Worm (Caenorhabditis elegans) whole organism, L2 larva: ENCODE data around the gene acp-2.
A peak's percentile ranks its signal among the peaks of the same experiment; 100 is the strongest.

Experiments
- C34F6.9 ChIP-seq: fragments of 150-350 bp; optimal IDR thresholded peaks from 2 replicates; lab custom pipeline; 2014; ENCODE audit warnings: missing biosample characterization, missing genetic modification characterization
- F13H6.1 ChIP-seq: sonication (generic microtip); optimal IDR thresholded peaks from 2 replicates; lab custom pipeline; 2016; ENCODE audit warnings: missing genetic modification characterization, missing compliant biosample characterization
- R02D3.7 ChIP-seq: fragments of 150-350 bp; optimal IDR thresholded peaks from 2 replicates; lab custom pipeline; 2014; ENCODE audit warnings: missing biosample characterization, missing genetic modification characterization
- aly-2 ChIP-seq: fragments of 150-350 bp; optimal IDR thresholded peaks from 2 replicates; lab custom pipeline; 2014; ENCODE audit warnings: missing biosample characterization, missing genetic modification characterization
- ama-1 ChIP-seq: fragments of 150-350 bp; optimal IDR thresholded peaks from 2 replicates; lab custom pipeline; 2018; ENCODE audit warnings: inconsistent platforms
- blmp-1 ChIP-seq: sonication (generic microtip); optimal IDR thresholded peaks from 2 replicates; lab custom pipeline; 2017; ENCODE audit warnings: missing genetic modification characterization, mild to moderate bottlenecking, missing compliant biosample characterization, antibody characterized with exemption, moderate library complexity; ENCODE audit not compliant: insufficient read depth
- crh-2 ChIP-seq: sonication (generic microtip); optimal IDR thresholded peaks from 2 replicates; lab custom pipeline; 2017; ENCODE audit warnings: missing biosample characterization, missing genetic modification characterization
- dmd-4 ChIP-seq: sonication (generic microtip); optimal IDR thresholded peaks from 2 replicates; lab custom pipeline; 2017; ENCODE audit warnings: missing biosample characterization, missing genetic modification characterization
- egl-27 ChIP-seq: sonication (generic microtip); optimal IDR thresholded peaks from 3 replicates; lab custom pipeline; 2017; ENCODE audit warnings: missing biosample characterization, missing genetic modification reagents, missing genetic modification characterization
- elt-3 ChIP-seq: sonication (generic microtip); optimal IDR thresholded peaks from 2 replicates; lab custom pipeline; 2017; ENCODE audit warnings: missing biosample characterization, missing genetic modification characterization
- fos-1 ChIP-seq: fragments of 150-350 bp; optimal IDR thresholded peaks from 2 replicates; lab custom pipeline; 2014; ENCODE audit warnings: missing biosample characterization, missing genetic modification characterization
- gmeb-1 ChIP-seq: fragments of 150-350 bp; optimal IDR thresholded peaks from 2 replicates; lab custom pipeline; 2014; ENCODE audit warnings: missing biosample characterization, missing genetic modification characterization
- lin-11 ChIP-seq: fragments of 150-350 bp; sonication (generic microtip); optimal IDR thresholded peaks from 2 replicates; lab custom pipeline; 2014; ENCODE audit warnings: missing biosample characterization, missing genetic modification characterization, inconsistent platforms, mixed read lengths
- lin-13 ChIP-seq: fragments of 150-350 bp; optimal IDR thresholded peaks from 2 replicates; lab custom pipeline; 2014; ENCODE audit warnings: missing biosample characterization, missing genetic modification reagents, missing genetic modification characterization
- lin-39 ChIP-seq: fragments of 150-350 bp; optimal IDR thresholded peaks from 2 replicates; lab custom pipeline; 2014; ENCODE audit warnings: missing biosample characterization, missing genetic modification reagents, missing genetic modification characterization
- lsy-2 ChIP-seq, 2 experiments: fragments of 150-350 bp in 1 of 2; sonication (generic microtip) in 1 of 2; optimal IDR thresholded peaks; 2 replicates each; lab custom pipeline; 2014 to 2017; ENCODE audit warnings: missing biosample characterization in 2 of 2, missing genetic modification characterization in 2 of 2
- mdl-1 ChIP-seq, 2 experiments: fragments of 150-350 bp in 1 of 2; sonication (generic microtip) in 1 of 2; optimal IDR thresholded peaks; 2 replicates each; lab custom pipeline; 2017; ENCODE audit warnings: missing biosample characterization in 2 of 2, missing genetic modification characterization in 2 of 2
- nhr-10 ChIP-seq: sonication (generic microtip); optimal IDR thresholded peaks from 2 replicates; lab custom pipeline; 2017; ENCODE audit warnings: missing biosample characterization, missing genetic modification characterization
- nhr-11 ChIP-seq: fragments of 150-350 bp; optimal IDR thresholded peaks from 2 replicates; lab custom pipeline; 2014; ENCODE audit warnings: missing biosample characterization, missing genetic modification characterization
- nhr-129 ChIP-seq: fragments of 150-350 bp; optimal IDR thresholded peaks from 2 replicates; lab custom pipeline; 2014; ENCODE audit warnings: missing biosample characterization, missing genetic modification characterization
- nhr-23 ChIP-seq: fragments of 150-350 bp; optimal IDR thresholded peaks from 2 replicates; lab custom pipeline; 2014; ENCODE audit warnings: missing biosample characterization, missing genetic modification reagents, missing genetic modification characterization
- nhr-25 ChIP-seq: fragments of 150-350 bp; sonication (generic microtip); optimal IDR thresholded peaks from 3 replicates; lab custom pipeline; 2014; ENCODE audit warnings: missing biosample characterization, missing genetic modification characterization
- nhr-6 ChIP-seq: fragments of 150-350 bp; optimal IDR thresholded peaks from 2 replicates; lab custom pipeline; 2014; ENCODE audit warnings: missing biosample characterization, missing genetic modification characterization
- nhr-77 ChIP-seq: fragments of 150-350 bp; optimal IDR thresholded peaks from 2 replicates; lab custom pipeline; 2014; ENCODE audit warnings: missing biosample characterization, missing genetic modification characterization
- peb-1 ChIP-seq: fragments of 150-350 bp; optimal IDR thresholded peaks from 2 replicates; lab custom pipeline; 2014; ENCODE audit warnings: missing biosample characterization, missing genetic modification characterization
- sem-4 ChIP-seq: fragments of 150-350 bp; optimal IDR thresholded peaks from 2 replicates; lab custom pipeline; 2014; ENCODE audit warnings: missing biosample characterization, missing genetic modification reagents, missing genetic modification characterization
- skn-1 ChIP-seq: sonication (generic microtip); optimal IDR thresholded peaks from 2 replicates; lab custom pipeline; 2017; ENCODE audit warnings: missing biosample characterization, missing genetic modification characterization
- sma-3 ChIP-seq: sonication (generic microtip); optimal IDR thresholded peaks from 2 replicates; lab custom pipeline; 2016; ENCODE audit warnings: missing genetic modification reagents, missing genetic modification characterization, missing compliant biosample characterization
- sma-9 ChIP-seq, 2 experiments: fragments of 150-350 bp in 1 of 2; sonication (generic microtip) in 1 of 2; optimal IDR thresholded peaks; 2 replicates each; lab custom pipeline; 2014 to 2016; ENCODE audit warnings: missing genetic modification characterization in 2 of 2, mild to moderate bottlenecking in 1 of 2, missing biosample characterization in 1 of 2, missing compliant biosample characterization in 1 of 2, missing genetic modification reagents in 1 of 2, moderate library complexity in 1 of 2
- snpc-4 ChIP-seq: fragments of 150-350 bp; optimal IDR thresholded peaks from 2 replicates; lab custom pipeline; 2014; ENCODE audit warnings: missing biosample characterization, missing genetic modification characterization
- unc-62 ChIP-seq: fragments of 150-350 bp; optimal IDR thresholded peaks from 2 replicates; lab custom pipeline; 2014; ENCODE audit warnings: missing biosample characterization, missing genetic modification reagents, missing genetic modification characterization
- ztf-1 ChIP-seq: fragments of 200-800 bp; sonication (Bioruptor generic); conservative IDR thresholded peaks from 2 replicates; pipeline ENCODE4 v1.3.6; 2022; ENCODE audit warnings: missing genetic modification characterization, missing compliant biosample characterization
- ztf-11 ChIP-seq: sonication (generic microtip); optimal IDR thresholded peaks from 2 replicates; lab custom pipeline; 2017; ENCODE audit warnings: missing biosample characterization, missing genetic modification characterization
- ztf-4 ChIP-seq: fragments of 150-350 bp; optimal IDR thresholded peaks from 2 replicates; lab custom pipeline; 2014; ENCODE audit warnings: missing biosample characterization, missing genetic modification characterization

Gene acp-2

DNA sequence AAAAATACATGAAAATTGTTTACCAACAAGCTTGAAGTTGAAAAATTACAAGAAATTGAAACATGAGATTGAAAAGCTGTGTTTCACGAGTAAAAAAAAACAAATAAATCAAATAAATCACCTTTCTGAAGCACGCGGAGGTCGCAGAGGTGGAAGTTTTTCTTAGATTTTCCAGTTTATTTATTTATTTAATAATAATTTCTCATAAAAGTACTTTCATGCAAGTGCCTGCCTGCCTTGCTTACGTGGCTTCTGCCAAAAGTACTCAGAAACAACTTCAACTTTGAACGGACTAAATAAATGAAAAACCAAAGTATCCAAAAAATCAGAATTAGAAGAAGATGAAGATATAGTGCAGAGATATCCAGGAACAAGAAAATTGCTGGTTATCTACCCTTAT, at the start of gene acp-2:
TSS of gene acp-2 (minus strand) at position 101 of the 400 bp plus-strand sequence.
- TF ChIP-seq sma-9 (GFP tag; optimal IDR thresholded peaks at IDR 0.05; lab: Kevin White, UChicago) (no peak), sma-9 (tag; optimal IDR thresholded peaks at IDR 0.05; lab: Kevin White, UChicago) (no peak), sma-3 (GFP tag; lab: Kevin White, UChicago) (no peak), nhr-77 (tag; lab: Kevin White, UChicago) (no peak), dmd-4 (no peak), nhr-6 (no peak), ama-1 (lab: Kevin White, UChicago) (no peak), aly-2 (tag; lab: Kevin White, UChicago) (no peak), sem-4 (tag; lab: Kevin White, UChicago) (no peak), ztf-1 (GFP tag; lab: Robert Waterston, UW) (no peak), lin-11 (tag; lab: Kevin White, UChicago) (no peak), ztf-11 (no peak), peb-1 (no peak), nhr-25 (tag; lab: Kevin White, UChicago) (no peak), unc-62 (GFP tag; lab: Kevin White, UChicago) (no peak), egl-27 (tag; lab: Kevin White, UChicago) (no peak), lin-13 (GFP tag; lab: Kevin White, UChicago) (no peak)
- TF ChIP-seq, all 48 proteins: peak for 0

DNA sequence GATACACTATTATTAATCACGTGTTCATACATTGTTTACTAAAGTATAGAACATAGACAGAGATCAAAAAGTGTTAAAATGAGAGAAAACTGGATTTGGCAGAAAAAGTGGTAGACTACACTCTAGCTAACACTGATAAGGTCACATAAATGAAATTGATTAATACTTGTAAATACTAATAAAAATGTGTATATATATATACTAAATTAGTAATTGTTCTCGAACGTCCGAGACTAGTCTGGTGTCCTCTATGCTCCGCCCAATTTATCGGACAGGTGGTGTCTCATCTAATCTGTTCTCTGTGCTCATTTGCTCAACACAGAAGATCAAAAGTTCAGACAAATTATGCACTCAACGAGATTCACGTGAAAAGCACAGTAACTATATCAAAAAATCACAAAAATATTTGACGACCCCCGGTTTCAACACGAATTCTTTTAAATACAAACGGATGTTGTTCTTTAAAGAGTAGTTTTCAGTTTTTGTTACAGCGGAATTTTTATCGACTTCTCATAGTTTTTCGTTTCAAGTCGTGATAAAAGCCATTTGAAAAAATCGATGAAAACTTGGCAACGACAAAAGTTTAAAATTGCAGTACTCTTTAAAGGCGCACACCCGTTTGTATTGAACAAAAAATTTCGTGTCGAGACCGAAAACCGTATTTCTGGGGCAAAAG, 49.3 kb upstream of the acp-2 start:
- TF ChIP-seq C34F6.9 (tag; lab: Kevin White, UChicago): peak; percentile 41
- no peak for TF ChIP-seq lin-39 (tag; lab: Kevin White, UChicago)
- TF ChIP-seq gmeb-1 (tag; lab: Kevin White, UChicago): no peak
- TF ChIP-seq sma-9 (GFP tag; optimal IDR thresholded peaks at IDR 0.05; lab: Kevin White, UChicago): peak; percentile 68
- TF ChIP-seq sma-9 (tag; optimal IDR thresholded peaks at IDR 0.05; lab: Kevin White, UChicago): no peak
- TF ChIP-seq crh-2: peak; percentile 2
- TF ChIP-seq nhr-129 (tag; lab: Kevin White, UChicago): peak; percentile 29
- no peak for TF ChIP-seq nhr-23
- TF ChIP-seq nhr-10: no peak
- peak; percentile 58 for TF ChIP-seq ztf-4 (tag; lab: Kevin White, UChicago)
- TF ChIP-seq F13H6.1 (tag; lab: Kevin White, UChicago): peak; percentile 4
- TF ChIP-seq blmp-1 (tag; lab: Kevin White, UChicago): no peak
- TF ChIP-seq nhr-77 (tag; lab: Kevin White, UChicago): no peak
- no peak for TF ChIP-seq snpc-4 (tag; lab: Kevin White, UChicago)
- peak in 1 of 2 experiments; percentile 24 for TF ChIP-seq lsy-2 (tag; optimal IDR thresholded peaks at IDR 0.05; lab: Kevin White, UChicago)
- no peak for TF ChIP-seq nhr-11 (tag; lab: Kevin White, UChicago)
- peak; percentile 5 for TF ChIP-seq fos-1 (tag; lab: Kevin White, UChicago)
- TF ChIP-seq R02D3.7 (tag; lab: Kevin White, UChicago): no peak
- TF ChIP-seq lin-11 (tag; lab: Kevin White, UChicago): no peak
- TF ChIP-seq ztf-11: no peak
- no peak for TF ChIP-seq mdl-1 (tag; optimal IDR thresholded peaks at IDR 0.05; lab: Kevin White, UChicago)
- TF ChIP-seq skn-1 (tag; lab: Kevin White, UChicago): no peak
- TF ChIP-seq elt-3 (tag; lab: Kevin White, UChicago): no peak

DNA sequence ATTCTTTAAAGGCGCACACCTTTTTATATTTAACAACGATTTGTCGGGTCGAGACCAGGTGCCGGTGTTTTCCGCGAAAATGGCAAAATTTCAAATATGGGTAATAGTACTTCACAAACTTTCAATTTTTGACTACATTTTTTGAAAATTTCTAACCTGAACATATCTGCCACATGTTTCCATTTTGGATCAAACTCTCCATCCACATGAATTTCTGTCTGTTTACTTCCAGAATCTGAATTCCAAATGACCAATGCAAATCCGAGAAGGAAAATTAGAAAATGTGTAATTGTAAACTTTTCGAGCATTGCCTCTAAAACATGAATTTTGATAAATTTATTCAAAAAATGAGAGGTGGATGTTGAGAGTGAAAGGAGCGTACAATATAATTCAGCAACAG, 48.3 kb upstream of the acp-2 start, which contains the start of gene lact-4:
TSS of gene lact-4 (minus strand) at position 313 of the 400 bp plus-strand sequence.
- no peak for TF ChIP-seq nhr-11 (tag; lab: Kevin White, UChicago)

DNA sequence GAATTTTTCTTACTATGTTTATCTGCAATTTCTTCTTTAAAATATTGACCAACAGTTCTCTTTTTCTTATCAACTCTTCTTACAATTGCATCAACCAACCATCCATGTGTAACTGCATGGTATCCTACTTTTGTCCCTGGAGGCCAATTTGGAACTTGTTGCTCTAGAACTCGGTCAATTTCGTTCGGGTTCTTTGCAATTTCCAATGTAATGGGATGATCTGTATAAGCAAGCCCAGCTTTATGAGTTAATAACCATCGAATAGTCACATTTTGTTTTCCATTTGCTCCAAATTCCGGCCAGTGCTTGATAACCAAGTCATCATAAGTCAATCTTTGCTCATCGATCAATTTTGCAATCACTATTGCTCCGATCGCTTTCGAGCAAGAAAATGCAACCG, 47.5 kb upstream of the acp-2 start:
- TF ChIP-seq aly-2 (tag; lab: Kevin White, UChicago) (no peak), ama-1 (lab: Kevin White, UChicago) (peak; percentile 70)
